Worm (Caenorhabditis elegans) whole organism, L4 larva: Measurements from ENCODE around the gene Y113G7B.11.

Experiments
- ama-1 ChIP-seq: fragments of 150-350 bp; optimal IDR thresholded peaks from 2 replicates; lab custom pipeline; 2014; ENCODE audit warnings: inconsistent platforms, mixed read lengths
- zfp-2 ChIP-seq: sonication (generic microtip); optimal IDR thresholded peaks from 2 replicates; lab custom pipeline; 2016; ENCODE audit warnings: mild to moderate bottlenecking, missing genetic modification characterization, missing compliant biosample characterization

DNA sequence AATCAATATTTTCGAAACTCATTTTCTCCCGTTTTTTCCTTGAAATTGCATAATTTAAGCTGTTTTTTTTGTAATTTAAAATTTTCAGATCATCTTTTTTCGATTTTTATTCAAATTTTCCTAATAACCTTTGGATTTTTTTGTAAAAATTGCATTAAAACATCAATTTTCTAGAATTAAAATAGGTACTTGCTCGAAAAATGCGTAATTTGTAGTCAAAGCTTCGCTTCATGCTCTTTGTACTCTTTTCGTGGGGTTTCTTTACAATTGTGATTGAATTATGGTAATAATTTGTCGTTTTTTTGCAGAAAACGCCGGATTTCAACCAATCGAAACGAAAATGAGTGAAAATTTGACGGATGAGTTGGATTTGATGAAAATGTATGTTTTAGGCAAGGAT, 16.1 kb downstream of the Y113G7B.11 start, which contains the start of gene fog-2:
- TF ChIP-seq zfp-2: no peak
- TF ChIP-seq ama-1 (lab: Kevin White, UChicago): no peak
